Worm (Caenorhabditis elegans) whole organism, young adult: ENCODE measurements around the gene chil-13.

Source experiments
- B0019.2 ChIP-seq: fragments of 200-800 bp; sonication (Bioruptor generic); conservative IDR thresholded peaks from 2 replicates; pipeline ENCODE4 v1.3.6; 2022; ENCODE audit warnings: missing genetic modification reagents, missing genetic modification characterization, missing compliant biosample characterization
- B0336.3 ChIP-seq: fragments of 200-800 bp; sonication (Bioruptor generic); IDR thresholded peaks from 2 replicates; pipeline ENCODE4 v1.3.6; 2022; ENCODE audit warnings: missing genetic modification characterization, missing compliant biosample characterization
- C17E4.6 ChIP-seq: fragments of 200-800 bp; sonication (Bioruptor generic); IDR thresholded peaks from 2 replicates; pipeline ENCODE4 v1.3.6; 2022; ENCODE audit warnings: missing genetic modification reagents, missing genetic modification characterization, missing compliant biosample characterization
- F10E7.11 ChIP-seq: sonication (generic microtip); optimal IDR thresholded peaks from 2 replicates; lab custom pipeline; 2017; ENCODE audit warnings: mild to moderate bottlenecking, missing genetic modification characterization, moderate library complexity, missing compliant biosample characterization
- F22D6.2 ChIP-seq: sonication (generic microtip); optimal IDR thresholded peaks from 2 replicates; lab custom pipeline; 2016; ENCODE audit warnings: mild to moderate bottlenecking, missing genetic modification characterization, missing compliant biosample characterization
- F23B12.7 ChIP-seq: sonication (generic microtip); optimal IDR thresholded peaks from 2 replicates; lab custom pipeline; 2017; ENCODE audit warnings: missing genetic modification characterization, mild to moderate bottlenecking, missing compliant biosample characterization, antibody characterized with exemption, moderate library complexity; ENCODE audit not compliant: insufficient read depth
- F37B4.10 ChIP-seq: fragments of 200-800 bp; sonication (Bioruptor generic); IDR thresholded peaks from 2 replicates; pipeline ENCODE4 v1.3.6; 2022; ENCODE audit warnings: missing genetic modification characterization, missing compliant biosample characterization
- F49E8.2 ChIP-seq: sonication (generic microtip); optimal IDR thresholded peaks from 3 replicates; lab custom pipeline; 2017; ENCODE audit warnings: missing genetic modification characterization, mild to moderate bottlenecking, missing compliant biosample characterization, antibody characterized with exemption, moderate library complexity; ENCODE audit not compliant: insufficient read depth
- F52B5.7 ChIP-seq: sonication (generic microtip); optimal IDR thresholded peaks from 2 replicates; lab custom pipeline; 2016; ENCODE audit warnings: mild to moderate bottlenecking, missing genetic modification characterization, missing compliant biosample characterization
- F55B11.4 ChIP-seq: sonication (generic microtip); optimal IDR thresholded peaks from 2 replicates; lab custom pipeline; 2016; ENCODE audit warnings: missing compliant biosample characterization, missing genetic modification characterization, borderline replicate concordance; ENCODE audit not compliant: insufficient read depth
- F57C9.4 ChIP-seq: sonication (generic microtip); optimal IDR thresholded peaks from 2 replicates; lab custom pipeline; 2017; ENCODE audit warnings: mild to moderate bottlenecking, missing genetic modification characterization, missing compliant biosample characterization
- K11D2.4 ChIP-seq: fragments of 200-800 bp; sonication (Bioruptor generic); IDR thresholded peaks from 2 replicates; pipeline ENCODE4 v1.3.6; 2022; ENCODE audit warnings: missing genetic modification reagents, missing genetic modification characterization, missing compliant biosample characterization
- T07F8.4 ChIP-seq: sonication (generic microtip); optimal IDR thresholded peaks from 2 replicates; lab custom pipeline; 2016; ENCODE audit warnings: mild to moderate bottlenecking, missing genetic modification characterization, moderate library complexity, missing compliant biosample characterization
- T26A5.8 ChIP-seq: sonication (generic microtip); optimal IDR thresholded peaks from 2 replicates; lab custom pipeline; 2016; ENCODE audit warnings: missing genetic modification characterization, missing compliant biosample characterization
- Y67H2A.10 ChIP-seq: fragments of 200-800 bp; sonication (Bioruptor generic); conservative IDR thresholded peaks from 2 replicates; pipeline ENCODE4 v1.3.6; 2022; ENCODE audit warnings: missing genetic modification reagents, missing genetic modification characterization, missing compliant biosample characterization
- aptf-2 ChIP-seq: fragments of 200-800 bp; sonication (Bioruptor generic); conservative IDR thresholded peaks from 2 replicates; pipeline ENCODE4 v1.3.6; 2022; ENCODE audit warnings: missing genetic modification reagents, missing genetic modification characterization, missing compliant biosample characterization
- attf-6 ChIP-seq: fragments of 200-800 bp; sonication (Bioruptor generic); IDR thresholded peaks from 2 replicates; pipeline ENCODE4 v1.3.6; 2022; ENCODE audit warnings: missing genetic modification reagents, missing genetic modification characterization, missing compliant biosample characterization
- bed-1 ChIP-seq: fragments of 200-800 bp; sonication (Bioruptor generic); IDR thresholded peaks from 2 replicates; pipeline ENCODE4 v1.3.6; 2022; ENCODE audit warnings: missing genetic modification reagents, missing genetic modification characterization, missing compliant biosample characterization
- cebp-1 ChIP-seq, 2 experiments: fragments of 200-800 bp in 1 of 2; sonication (Bioruptor generic) in 1 of 2; sonication (generic microtip) in 1 of 2; IDR thresholded peaks in 1 of 2; optimal IDR thresholded peaks in 1 of 2; 2 replicates each; pipeline versions ENCODE4 v1.3.6 to Lab custom; 2017 to 2022; ENCODE audit warnings: missing compliant biosample characterization in 2 of 2, missing genetic modification characterization in 2 of 2, mild to moderate bottlenecking in 1 of 2, missing genetic modification reagents in 1 of 2, moderate library complexity in 1 of 2
- ceh-27 ChIP-seq: fragments of 200-800 bp; sonication (Bioruptor generic); optimal IDR thresholded peaks from 2 replicates; lab custom pipeline; 2018; ENCODE audit warnings: mild to moderate bottlenecking, missing genetic modification characterization, moderate library complexity, missing compliant biosample characterization
- ceh-40 ChIP-seq: fragments of 200-800 bp; sonication (Bioruptor generic); IDR thresholded peaks from 2 replicates; pipeline ENCODE4 v1.3.6; 2022; ENCODE audit warnings: missing genetic modification characterization, missing compliant biosample characterization
- dpl-1 ChIP-seq: fragments of 150-350 bp; optimal IDR thresholded peaks from 2 replicates; lab custom pipeline; 2014; ENCODE audit warnings: missing biosample characterization, missing genetic modification reagents, missing genetic modification characterization
- efl-1 ChIP-seq: fragments of 150-350 bp; optimal IDR thresholded peaks from 2 replicates; lab custom pipeline; 2014; ENCODE audit warnings: missing biosample characterization, missing genetic modification reagents, missing genetic modification characterization
- ets-4 ChIP-seq: fragments of 200-800 bp; sonication (Bioruptor generic); optimal IDR thresholded peaks from 2 replicates; lab custom pipeline; 2018; ENCODE audit warnings: mild to moderate bottlenecking, missing genetic modification characterization, missing compliant biosample characterization
- hlh-12 ChIP-seq: sonication (generic microtip); optimal IDR thresholded peaks from 2 replicates; lab custom pipeline; 2016; ENCODE audit warnings: missing genetic modification characterization, missing compliant biosample characterization
- hsf-1 ChIP-seq: fragments of 200-800 bp; sonication (Bioruptor generic); IDR thresholded peaks from 2 replicates; pipeline ENCODE4 v1.3.6; 2022; ENCODE audit warnings: missing genetic modification reagents, missing genetic modification characterization, missing compliant biosample characterization
- let-526 ChIP-seq: fragments of 200-800 bp; sonication (Bioruptor generic); IDR thresholded peaks from 2 replicates; pipeline ENCODE4 v1.3.6; 2022; ENCODE audit warnings: missing genetic modification reagents, missing genetic modification characterization, missing compliant biosample characterization
- let-607 ChIP-seq, 2 experiments: fragments of 200-800 bp in 1 of 2; sonication (Bioruptor generic) in 1 of 2; sonication (generic microtip) in 1 of 2; optimal IDR thresholded peaks; 2 replicates each; lab custom pipeline; 2016 to 2018; ENCODE audit warnings: mild to moderate bottlenecking in 2 of 2, missing compliant biosample characterization in 2 of 2, missing genetic modification characterization in 2 of 2, moderate library complexity in 2 of 2, missing genotype in 1 of 2
- lin-26 ChIP-seq: fragments of 200-800 bp; sonication (Bioruptor generic); IDR thresholded peaks from 2 replicates; pipeline ENCODE4 v1.3.6; 2022; ENCODE audit warnings: missing genetic modification reagents, missing genetic modification characterization, missing compliant biosample characterization
- madf-6 ChIP-seq: fragments of 200-800 bp; sonication (Bioruptor generic); IDR thresholded peaks from 2 replicates; pipeline ENCODE4 v1.3.6; 2022; ENCODE audit warnings: missing genetic modification reagents, missing genetic modification characterization, missing compliant biosample characterization
- madf-8 ChIP-seq: fragments of 200-800 bp; sonication (Bioruptor generic); conservative IDR thresholded peaks from 2 replicates; pipeline ENCODE4 v1.3.6; 2022; ENCODE audit warnings: missing genetic modification reagents, missing genetic modification characterization, missing compliant biosample characterization
- mcd-1 ChIP-seq: fragments of 200-800 bp; sonication (Bioruptor generic); IDR thresholded peaks from 2 replicates; pipeline ENCODE4 v1.3.6; 2022; ENCODE audit warnings: missing genetic modification reagents, missing genetic modification characterization, missing compliant biosample characterization
- nfya-1 ChIP-seq: sonication (generic microtip); optimal IDR thresholded peaks from 2 replicates; lab custom pipeline; 2017; ENCODE audit warnings: antibody characterized with exemption, missing compliant biosample characterization, missing genetic modification characterization, borderline replicate concordance; ENCODE audit not compliant: insufficient read depth
- nfya-2 ChIP-seq: fragments of 200-800 bp; sonication (Bioruptor generic); IDR thresholded peaks from 2 replicates; pipeline ENCODE4 v1.3.6; 2022; ENCODE audit warnings: missing genetic modification reagents, missing genetic modification characterization, missing compliant biosample characterization
- nhr-120 ChIP-seq: fragments of 200-800 bp; sonication (Bioruptor generic); IDR thresholded peaks from 2 replicates; pipeline ENCODE4 v1.3.6; 2022; ENCODE audit warnings: missing genetic modification characterization, missing compliant biosample characterization
- nhr-90 ChIP-seq: sonication (generic microtip); optimal IDR thresholded peaks from 2 replicates; lab custom pipeline; 2016; ENCODE audit warnings: missing genotype, mild to moderate bottlenecking, missing genetic modification characterization, missing compliant biosample characterization
- pbrm-1 ChIP-seq: fragments of 200-800 bp; sonication (Bioruptor generic); IDR thresholded peaks from 2 replicates; pipeline ENCODE4 v1.3.6; 2022; ENCODE audit warnings: missing genetic modification reagents, missing genetic modification characterization, missing compliant biosample characterization
- rcor-1 ChIP-seq: fragments of 200-800 bp; sonication (Bioruptor generic); IDR thresholded peaks from 2 replicates; pipeline ENCODE4 v1.3.6; 2022; ENCODE audit warnings: missing genetic modification reagents, missing genetic modification characterization, missing compliant biosample characterization
- rec-8 ChIP-seq, 2 experiments: sonication (generic microtip); optimal IDR thresholded peaks; 2 replicates each; lab custom pipeline; 2016; ENCODE audit warnings: mild to moderate bottlenecking in 2 of 2, missing genetic modification characterization in 2 of 2, missing genetic modification reagents in 2 of 2, missing genotype in 2 of 2, missing biosample characterization in 1 of 2, missing compliant biosample characterization in 1 of 2, moderate library complexity in 1 of 2
- snpc-1.1 ChIP-seq: sonication (generic microtip); optimal IDR thresholded peaks from 2 replicates; lab custom pipeline; 2017; ENCODE audit warnings: missing genetic modification characterization, mild to moderate bottlenecking, missing compliant biosample characterization, antibody characterized with exemption, moderate library complexity, missing genotype, missing genetic modification reagents; ENCODE audit not compliant: insufficient read depth
- snpc-1.3 ChIP-seq: sonication (generic microtip); optimal IDR thresholded peaks from 2 replicates; lab custom pipeline; 2017; ENCODE audit warnings: missing genetic modification characterization, mild to moderate bottlenecking, missing compliant biosample characterization, antibody characterized with exemption, moderate library complexity, missing genotype, missing genetic modification reagents; ENCODE audit not compliant: insufficient read depth
- tlf-1 ChIP-seq: fragments of 200-800 bp; sonication (Bioruptor generic); optimal IDR thresholded peaks from 2 replicates; lab custom pipeline; 2018; ENCODE audit warnings: mild to moderate bottlenecking, missing genetic modification characterization, missing compliant biosample characterization
- ztf-18 ChIP-seq: sonication (generic microtip); optimal IDR thresholded peaks from 2 replicates; lab custom pipeline; 2016; ENCODE audit warnings: missing genotype, mild to moderate bottlenecking, missing genetic modification characterization, missing compliant biosample characterization
- ztf-26 ChIP-seq: sonication (generic microtip); optimal IDR thresholded peaks from 2 replicates; lab custom pipeline; 2017; ENCODE audit warnings: missing genetic modification characterization, missing compliant biosample characterization

chil-13 gene

ce11 chrII:9438227-9438626 lies at the start of gene chil-13:
Gene chil-13, minus strand, starts transcription at chrII:9438327.
- TF ChIP-seq bed-1 (GFP tag; lab: Robert Waterston, UW) (no peak), nhr-90 (no peak), efl-1 (GFP tag; lab: Kevin White, UChicago) (no peak), pbrm-1 (GFP tag; lab: Robert Waterston, UW) (no peak), snpc-1.1 (tag; lab: Kevin White, UChicago) (no peak), F57C9.4 (tag; lab: Kevin White, UChicago) (no peak), C17E4.6 (GFP tag; lab: Robert Waterston, UW) (no peak), ets-4 (GFP tag; lab: Kevin White, UChicago) (no peak), ceh-40 (no peak), F23B12.7 (tag; lab: Kevin White, UChicago) (no peak), F49E8.2 (tag; lab: Kevin White, UChicago) (no peak), F55B11.4 (tag; lab: Kevin White, UChicago) (no peak), snpc-1.3 (tag; lab: Kevin White, UChicago) (no peak), hlh-12 (tag; lab: Kevin White, UChicago) (no peak), ztf-18 (tag; lab: Kevin White, UChicago) (no peak), F37B4.10 (GFP tag; lab: Robert Waterston, UW) (no peak), tlf-1 (GFP tag; lab: Kevin White, UChicago) (no peak)

- TF ChIP-seq ets-4 (GFP tag; lab: Kevin White, UChicago) (peak; percentile 91), dpl-1 (GFP tag; lab: Kevin White, UChicago) (no peak), mcd-1 (GFP tag; lab: Robert Waterston, UW) (peak; percentile 33; the same call in 1 of the 2 replicates), F52B5.7 (no peak), nhr-120 (GFP tag; lab: Robert Waterston, UW) (no peak), cebp-1 (GFP tag; IDR thresholded peaks at IDR 0.05; lab: Robert Waterston, UW) (peak; percentile 61; the same call in 1 of the 2 replicates), cebp-1 (tag; optimal IDR thresholded peaks at IDR 0.05; lab: Kevin White, UChicago) (peak; percentile 82), bed-1 (GFP tag; lab: Robert Waterston, UW) (no peak), F49E8.2 (tag; lab: Kevin White, UChicago) (no peak), madf-8 (GFP tag; lab: Robert Waterston, UW) (no peak), T26A5.8 (tag; lab: Kevin White, UChicago) (no peak), T07F8.4 (tag; lab: Kevin White, UChicago) (no peak), K11D2.4 (GFP tag; lab: Robert Waterston, UW) (peak; percentile 62; the same call in 1 of the 2 replicates), nfya-1 (tag; lab: Kevin White, UChicago) (no peak), B0019.2 (GFP tag; lab: Robert Waterston, UW) (no peak), ceh-40 (no peak), F10E7.11 (tag; lab: Kevin White, UChicago) (no peak), ceh-27 (peak; percentile 23), rec-8 (tag; optimal IDR thresholded peaks at IDR 0.05; lab: Kevin White, UChicago) (no peak), F22D6.2 (tag; lab: Kevin White, UChicago) (peak; percentile 20), hsf-1 (no peak), madf-6 (GFP tag; lab: Robert Waterston, UW) (no peak), lin-26 (GFP tag; lab: Robert Waterston, UW) (peak; percentile 52; the same call in 1 of the 2 replicates), nfya-2 (GFP tag; lab: Robert Waterston, UW) (no peak), let-526 (0 out of 2 replicates have a peak, but pooled peaks have one; percentile 65), attf-6 (GFP tag; lab: Robert Waterston, UW) (no peak), F37B4.10 (GFP tag; lab: Robert Waterston, UW) (no peak), Y67H2A.10 (GFP tag; lab: Robert Waterston, UW) (no peak), ztf-26 (tag; lab: Kevin White, UChicago) (peak; percentile 80), B0336.3 (GFP tag; lab: Robert Waterston, UW) (peak; percentile 56; the same call in 1 of the 2 replicates), rcor-1 (GFP tag; lab: Robert Waterston, UW) (no peak), aptf-2 (GFP tag; lab: Robert Waterston, UW) (no peak), let-607 (tag; optimal IDR thresholded peaks at IDR 0.05; lab: Kevin White, UChicago) (no peak)
Observed at ce11 chrII:9487337-9487950, 49.3 kb upstream of the chil-13 start, which contains the start of gene T19H5.4. Gene T19H5.4, minus strand, starts transcription at chrII:9487387.
